Worm (Caenorhabditis elegans) whole organism, young adult: Measurements from ENCODE around the gene Y70C5A.3.

Experiments used
- F49E8.2 ChIP-seq: sonication (generic microtip); optimal IDR thresholded peaks from 3 replicates; lab custom pipeline; 2017; ENCODE audit warnings: missing genetic modification characterization, mild to moderate bottlenecking, missing compliant biosample characterization, antibody characterized with exemption, moderate library complexity; ENCODE audit not compliant: insufficient read depth
- bed-2 ChIP-seq: fragments of 200-800 bp; sonication (Bioruptor generic); IDR thresholded peaks from 2 replicates; pipeline ENCODE4 v1.3.6; 2022; ENCODE audit warnings: missing genetic modification reagents, missing genetic modification characterization, missing compliant biosample characterization
- lin-54 ChIP-seq: fragments of 200-800 bp; sonication (Bioruptor generic); optimal IDR thresholded peaks from 2 replicates; lab custom pipeline; 2018; ENCODE audit warnings: mild to moderate bottlenecking, missing genetic modification characterization, missing compliant biosample characterization
- snpc-4 ChIP-seq, 5 experiments: fragments of 150-350 bp in 1 of 5; sonication (generic microtip) in 4 of 5; optimal IDR thresholded peaks; 2 replicates each; lab custom pipeline; 2014 to 2018; ENCODE audit warnings: missing genetic modification characterization in 5 of 5, missing biosample characterization in 3 of 5, antibody characterized with exemption in 2 of 5, mild to moderate bottlenecking in 2 of 5, missing compliant biosample characterization in 2 of 5, missing genotype in 2 of 5, moderate library complexity in 2 of 5, missing genetic modification reagents in 1 of 5
- ztf-28 ChIP-seq: fragments of 200-800 bp; sonication (Bioruptor generic); IDR thresholded peaks from 2 replicates; pipeline ENCODE4 v1.3.6; 2022; ENCODE audit warnings: missing genetic modification reagents, missing genetic modification characterization, missing compliant biosample characterization

DNA sequence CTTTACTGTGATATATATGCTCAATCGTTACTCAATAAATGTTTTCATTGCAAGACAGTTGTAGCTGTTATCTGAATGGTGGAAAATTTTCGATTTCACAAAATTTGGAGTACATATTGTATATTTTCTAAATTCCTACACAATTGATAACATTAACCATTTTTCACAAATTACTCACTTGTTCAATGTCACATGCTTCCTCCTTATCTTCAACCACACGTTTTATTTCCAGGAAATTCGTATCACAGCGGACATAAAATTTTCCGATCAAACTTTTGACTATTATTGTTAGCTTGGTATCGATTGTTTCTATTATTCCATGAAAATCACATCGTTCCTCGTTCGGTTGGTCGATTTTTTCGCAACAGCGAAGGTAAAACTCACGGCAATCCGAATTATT lies 12.2 kb downstream of the Y70C5A.3 start:
- TF ChIP-seq snpc-4 (GFP tag; optimal IDR thresholded peaks at IDR 0.05; lab: Kevin White, UChicago) (no peak), snpc-4 (tag; optimal IDR thresholded peaks at IDR 0.05; lab: Kevin White, UChicago) (no peak), ztf-28 (GFP tag; lab: Robert Waterston, UW) (no peak), lin-54 (no peak), F49E8.2 (tag; lab: Kevin White, UChicago) (no peak), bed-2 (GFP tag; lab: Robert Waterston, UW) (no peak)
